Fruit fly (Drosophila melanogaster): ENCODE measurements around the gene CG33061.

CG33061 gene

DNA sequence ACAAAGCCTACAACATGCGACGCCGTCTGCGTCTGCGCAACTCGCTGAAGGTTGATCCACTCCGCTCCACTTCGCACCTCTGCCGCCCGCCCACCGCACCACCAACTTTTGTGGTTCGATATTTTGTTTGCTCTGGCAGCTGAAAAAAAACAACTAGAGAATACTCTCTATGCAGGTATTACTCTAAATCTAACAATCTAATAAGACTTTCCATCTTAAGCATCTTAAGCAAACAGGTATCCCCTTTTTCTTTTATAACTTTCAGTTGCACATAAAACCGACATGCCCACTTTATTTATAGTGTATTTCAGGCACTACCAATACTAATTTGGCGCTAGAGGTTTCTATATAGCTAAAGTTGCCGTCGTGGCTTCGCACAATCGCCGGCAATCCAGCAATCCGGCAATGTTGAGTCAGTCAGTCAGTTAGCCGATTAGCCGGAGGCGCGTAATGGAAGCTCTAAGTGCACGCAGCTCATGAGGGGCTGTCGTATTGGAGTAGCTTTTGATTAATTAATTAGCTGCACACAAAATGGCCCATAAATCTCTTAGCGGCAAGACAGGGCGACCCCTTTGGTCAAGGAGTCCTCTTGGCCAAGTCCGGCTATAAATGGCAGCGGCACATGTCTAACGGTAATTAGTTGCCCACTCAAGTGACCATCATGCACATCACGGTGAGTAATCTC is 1.2 kb upstream of the CG33061 start, which contains the start of gene CG13058:
CG13058 (plus strand) TSS at position 635 of the 685 bp plus-strand sequence.
- peak; percentile 39 for TF ChIP-seq Sox14 (GFP tag; optimal IDR thresholded peaks at IDR 0.05)
- TF ChIP-seq CG3032 (tag; optimal IDR thresholded peaks at IDR 0.05): peak; percentile 32
- TF ChIP-seq CG10669 (GFP tag; optimal IDR thresholded peaks at IDR 0.05): peak; percentile 62
- peak; percentile 5 for TF ChIP-seq Hr38 (GFP tag; optimal IDR thresholded peaks at IDR 0.05)
- peak; percentile 71 for TF ChIP-seq Ets96B (tag; optimal IDR thresholded peaks at IDR 0.05)
- TF ChIP-seq acj6 (GFP tag; optimal IDR thresholded peaks at IDR 0.05): peak; percentile 50
- no peak for TF ChIP-seq CG8319 (GFP tag; optimal IDR thresholded peaks at IDR 0.05)
- TF ChIP-seq CG6808 (GFP tag; optimal IDR thresholded peaks at IDR 0.05): peak; percentile 40
- TF ChIP-seq Eip78C (GFP tag): peak; percentile 70
- TF ChIP-seq fkh (GFP tag; optimal IDR thresholded peaks at IDR 0.05): peak; percentile 67
- TF ChIP-seq CG9139 (GFP tag; optimal IDR thresholded peaks at IDR 0.05): no peak
- TF ChIP-seq CG6276 (GFP tag; optimal IDR thresholded peaks at IDR 0.05): peak; percentile 79
- no peak for TF ChIP-seq Smox (GFP tag; optimal IDR thresholded peaks at IDR 0.05)
- TF ChIP-seq CG34406 (GFP tag; optimal IDR thresholded peaks at IDR 0.05): no peak
- TF ChIP-seq OdsH (GFP tag; optimal IDR thresholded peaks at IDR 0.05): peak; percentile 55
- peak; percentile 4 for TF ChIP-seq CG8632 (GFP tag; optimal IDR thresholded peaks at IDR 0.05)
- TF ChIP-seq vri (GFP tag; optimal IDR thresholded peaks at IDR 0.05): no peak
- no peak for TF ChIP-seq CG6854 (GFP tag; optimal IDR thresholded peaks at IDR 0.05)
- peak; percentile 89 for TF ChIP-seq CG8119 (GFP tag; IDR thresholded peaks at IDR 0.05)
- peak; percentile 44 for TF ChIP-seq CG3919 (GFP tag; optimal IDR thresholded peaks at IDR 0.05)
- TF ChIP-seq eg (GFP tag; IDR thresholded peaks at IDR 0.05): peak; percentile 23; the same call in 1 of the 3 replicates
- TF ChIP-seq dsx (GFP tag; optimal IDR thresholded peaks at IDR 0.05; ENCODE audit: poor library complexity, severe bottlenecking): no peak
- TF ChIP-seq spab (GFP tag; optimal IDR thresholded peaks at IDR 0.05): no peak
- TF ChIP-seq lz (GFP tag; optimal IDR thresholded peaks at IDR 0.05): no peak
- peak; percentile 93 for TF ChIP-seq CG15336 (GFP tag; IDR thresholded peaks at IDR 0.05)
- no peak for TF ChIP-seq Sox15 (GFP tag; optimal IDR thresholded peaks at IDR 0.05)
- TF ChIP-seq CG11762 (GFP tag; optimal IDR thresholded peaks at IDR 0.05; ENCODE audit: insufficient read depth): peak; percentile 43
- TF ChIP-seq dac (GFP tag; optimal IDR thresholded peaks at IDR 0.05): peak; percentile 35
- TF ChIP-seq topi (GFP tag; optimal IDR thresholded peaks at IDR 0.05): no peak
- no peak for TF ChIP-seq ss (GFP tag; optimal IDR thresholded peaks at IDR 0.05)
- peak; percentile 73 for TF ChIP-seq pdm3 (GFP tag; optimal IDR thresholded peaks at IDR 0.05)
- peak; percentile 15 for TF ChIP-seq CG1621 (tag; optimal IDR thresholded peaks at IDR 0.05)
- TF ChIP-seq CG32006 (GFP tag; optimal IDR thresholded peaks at IDR 0.05): peak; percentile 85
- no peak for TF ChIP-seq fd85E (GFP tag; optimal IDR thresholded peaks at IDR 0.05)
- TF ChIP-seq net (GFP tag; optimal IDR thresholded peaks at IDR 0.05): peak; percentile 72
- TF ChIP-seq Hr39 (GFP tag; optimal IDR thresholded peaks at IDR 0.05): no peak
- no peak for TF ChIP-seq esn (GFP tag; optimal IDR thresholded peaks at IDR 0.05)
- TF ChIP-seq svp (GFP tag): no peak
- peak; percentile 61 for TF ChIP-seq fd59A (GFP tag; optimal IDR thresholded peaks at IDR 0.05)
- no peak for TF ChIP-seq Eip93F (GFP tag; optimal IDR thresholded peaks at IDR 0.05)
- no peak for TF ChIP-seq CG11902 (GFP tag; optimal IDR thresholded peaks at IDR 0.05)
- peak; percentile 78 for TF ChIP-seq CG4318 (GFP tag; optimal IDR thresholded peaks at IDR 0.05)
- TF ChIP-seq CG31627 (GFP tag; optimal IDR thresholded peaks at IDR 0.05): no peak
- peak; percentile 21 for TF ChIP-seq CG6792 (GFP tag; optimal IDR thresholded peaks at IDR 0.05)
- TF ChIP-seq Eip75B (GFP tag; optimal IDR thresholded peaks at IDR 0.05): no peak
- TF ChIP-seq salr (GFP tag; optimal IDR thresholded peaks at IDR 0.05): peak; percentile 42 to 64
- TF ChIP-seq Blimp-1 (GFP tag; optimal IDR thresholded peaks at IDR 0.05): no peak
- TF ChIP-seq cyc (GFP tag; optimal IDR thresholded peaks at IDR 0.05): no peak
- TF ChIP-seq CG16779 (tag; optimal IDR thresholded peaks at IDR 0.05): peak; percentile 10
- TF ChIP-seq Gug (GFP tag; IDR thresholded peaks at IDR 0.05): peak; percentile 32; the same call in 1 of the 2 replicates
- no peak for TF ChIP-seq CG7368 (GFP tag; optimal IDR thresholded peaks at IDR 0.05)
